Fruit fly (Drosophila melanogaster): ENCODE measurements around the gene 5-HT2B.

dm6 chr3R:8654058-8654457 is 76.1 kb downstream of the 5-HT2B start:
- TF ChIP-seq psq (optimal IDR thresholded peaks at IDR 0.05) (no peak), insv (optimal IDR thresholded peaks at IDR 0.05) (no peak)
